Fruit fly (Drosophila melanogaster) whole organism, embryonic: ENCODE data around the gene schlank.

ENCODE experiments used
- BtbVII ChIP-seq: fragments of 200-800 bp; sonication (Bioruptor generic); optimal IDR thresholded peaks from 3 replicates; lab custom pipeline; 2017; ENCODE audit warnings: missing biosample characterization, mild to moderate bottlenecking, missing genetic modification characterization
- CG10366 ChIP-seq: fragments of 200-800 bp; sonication (Bioruptor generic); IDR thresholded peaks from 2 replicates; pipeline ENCODE4 v1.3.6; 2022; ENCODE audit warnings: missing biosample characterization, missing genetic modification characterization
- CG10462 ChIP-seq: fragments of 200-800 bp; sonication (Bioruptor generic); optimal IDR thresholded peaks from 2 replicates; lab custom pipeline; 2016; ENCODE audit warnings: missing biosample characterization, missing genetic modification characterization
- CG10565 ChIP-seq: fragments of 200-800 bp; sonication (Bioruptor generic); optimal IDR thresholded peaks from 3 replicates; lab custom pipeline; 2016; ENCODE audit warnings: missing biosample characterization, mild to moderate bottlenecking, missing genetic modification characterization
- CG11696 ChIP-seq: fragments of 200-800 bp; sonication (Bioruptor generic); IDR thresholded peaks from 2 replicates; pipeline ENCODE4 v1.3.6; 2022; ENCODE audit warnings: missing biosample characterization, missing genetic modification characterization
- CG11723 ChIP-seq: fragments of 200-800 bp; sonication (Bioruptor generic); optimal IDR thresholded peaks from 2 replicates; lab custom pipeline; 2017; ENCODE audit warnings: missing biosample characterization, mild to moderate bottlenecking, missing genetic modification characterization
- CG12071 ChIP-seq: fragments of 200-800 bp; sonication (Bioruptor generic); optimal IDR thresholded peaks from 3 replicates; lab custom pipeline; 2018; ENCODE audit warnings: missing biosample characterization, mild to moderate bottlenecking, missing genetic modification characterization
- CG12236 ChIP-seq: fragments of 200-800 bp; sonication (Bioruptor generic); optimal IDR thresholded peaks from 2 replicates; lab custom pipeline; 2016; ENCODE audit warnings: missing biosample characterization, missing genetic modification characterization
- CG12299 ChIP-seq: fragments of 200-800 bp; sonication (Bioruptor generic); optimal IDR thresholded peaks from 2 replicates; lab custom pipeline; 2018; ENCODE audit warnings: missing biosample characterization, mild to moderate bottlenecking, missing genetic modification characterization
- CG12659 ChIP-seq: fragments of 200-800 bp; sonication (Bioruptor generic); optimal IDR thresholded peaks from 3 replicates; lab custom pipeline; 2017; ENCODE audit warnings: mild to moderate bottlenecking, missing biosample characterization, missing genetic modification reagents, missing genetic modification characterization
- CG12769 ChIP-seq: fragments of 200-800 bp; sonication (Bioruptor generic); optimal IDR thresholded peaks from 2 replicates; lab custom pipeline; 2019; ENCODE audit warnings: missing biosample characterization, mild to moderate bottlenecking, missing genetic modification characterization, moderate library complexity
- CG13424 ChIP-seq: fragments of 200-800 bp; sonication (Bioruptor generic); optimal IDR thresholded peaks from 2 replicates; lab custom pipeline; 2019; ENCODE audit warnings: missing biosample characterization, mild to moderate bottlenecking, missing genetic modification characterization, moderate library complexity
- CG14860 ChIP-seq: fragments of 200-800 bp; sonication (Bioruptor generic); IDR thresholded peaks from 3 replicates; pipeline ENCODE4 v1.3.6; 2022; ENCODE audit warnings: missing biosample characterization, missing genetic modification characterization; ENCODE audit not compliant: partially characterized antibody
- CG15514 ChIP-seq: fragments of 200-800 bp; sonication (Bioruptor generic); optimal IDR thresholded peaks from 3 replicates; lab custom pipeline; 2017; ENCODE audit warnings: missing biosample characterization, missing genetic modification characterization, mild to moderate bottlenecking, moderate library complexity, missing genetic modification reagents
- CG16779 ChIP-seq: fragments of 200-800 bp; sonication (Bioruptor generic); IDR thresholded peaks from 2 replicates; pipeline ENCODE4 v1.3.6; 2022; ENCODE audit warnings: missing biosample characterization, missing genetic modification characterization
- CG16815 ChIP-seq: fragments of 200-800 bp; sonication (Bioruptor generic); optimal IDR thresholded peaks from 3 replicates; lab custom pipeline; 2017; ENCODE audit warnings: missing biosample characterization, mild to moderate bottlenecking, missing genetic modification characterization
- CG17361 ChIP-seq: fragments of 200-800 bp; sonication (Bioruptor generic); IDR thresholded peaks from 3 replicates; pipeline ENCODE4 v1.3.6; 2022; ENCODE audit warnings: missing biosample characterization, missing genetic modification characterization
- CG17829 ChIP-seq: fragments of 200-800 bp; optimal IDR thresholded peaks from 2 replicates; lab custom pipeline; 2019; ENCODE audit warnings: missing biosample characterization, mild to moderate bottlenecking, missing genetic modification characterization, moderate library complexity
- CG17912 ChIP-seq: fragments of 200-800 bp; sonication (Bioruptor generic); optimal IDR thresholded peaks from 2 replicates; lab custom pipeline; 2018; ENCODE audit warnings: missing biosample characterization, mild to moderate bottlenecking, missing genetic modification characterization
- CG2120 ChIP-seq: fragments of 200-800 bp; sonication (Bioruptor generic); optimal IDR thresholded peaks from 3 replicates; lab custom pipeline; 2016; ENCODE audit warnings: missing biosample characterization, missing genetic modification characterization
- CG2199 ChIP-seq: fragments of 200-800 bp; sonication (Bioruptor generic); IDR thresholded peaks from 3 replicates; pipeline ENCODE4 v1.3.6; 2022; ENCODE audit warnings: missing biosample characterization, missing genetic modification characterization
- CG3407 ChIP-seq: fragments of 200-800 bp; sonication (Bioruptor generic); optimal IDR thresholded peaks from 2 replicates; lab custom pipeline; 2018; ENCODE audit warnings: missing biosample characterization, mild to moderate bottlenecking, missing genetic modification characterization
- CG34224 ChIP-seq: fragments of 200-800 bp; sonication (Bioruptor generic); IDR thresholded peaks from 3 replicates; pipeline ENCODE4 v1.3.6; 2022; ENCODE audit warnings: missing biosample characterization, missing genetic modification characterization; ENCODE audit not compliant: partially characterized antibody
- CG43689 ChIP-seq: fragments of 200-800 bp; sonication (Bioruptor generic); IDR thresholded peaks from 2 replicates; pipeline ENCODE4 v1.3.6; 2022; ENCODE audit warnings: missing biosample characterization, missing genetic modification characterization
- CG4424 ChIP-seq: fragments of 200-800 bp; sonication (Bioruptor generic); optimal IDR thresholded peaks from 3 replicates; lab custom pipeline; 2016; ENCODE audit warnings: missing biosample characterization, missing genetic modification characterization
- CG7372 ChIP-seq: fragments of 200-800 bp; sonication (Bioruptor generic); IDR thresholded peaks from 2 replicates; pipeline ENCODE4 v1.3.6; 2022; ENCODE audit warnings: missing biosample characterization, missing genetic modification characterization
- CG9215 ChIP-seq: fragments of 200-800 bp; sonication (Bioruptor generic); IDR thresholded peaks from 2 replicates; pipeline ENCODE4 v1.3.6; 2022; ENCODE audit warnings: missing biosample characterization, missing genetic modification characterization
- CG9876 ChIP-seq: fragments of 200-800 bp; sonication (Bioruptor generic); optimal IDR thresholded peaks from 2 replicates; lab custom pipeline; 2016; ENCODE audit warnings: missing biosample characterization, missing genetic modification characterization
- Elba2 ChIP-seq: fragments of 200-800 bp; sonication (Bioruptor generic); optimal IDR thresholded peaks from 3 replicates; lab custom pipeline; 2016; ENCODE audit warnings: missing biosample characterization, missing genetic modification characterization
- Fer1 ChIP-seq: fragments of 200-800 bp; sonication (Bioruptor generic); optimal IDR thresholded peaks from 2 replicates; lab custom pipeline; 2017; ENCODE audit warnings: missing biosample characterization, mild to moderate bottlenecking, missing genetic modification characterization
- Fer2 ChIP-seq: fragments of 200-800 bp; sonication (Bioruptor generic); optimal IDR thresholded peaks from 2 replicates; lab custom pipeline; 2018; ENCODE audit warnings: missing biosample characterization, mild to moderate bottlenecking, missing genetic modification characterization, moderate library complexity
- Hand ChIP-seq: fragments of 200-800 bp; sonication (Bioruptor generic); optimal IDR thresholded peaks from 2 replicates; lab custom pipeline; 2017; ENCODE audit warnings: mild to moderate bottlenecking, missing biosample characterization, missing genetic modification reagents, missing genetic modification characterization
- Hr3 ChIP-seq: fragments of 200-800 bp; sonication (Bioruptor generic); optimal IDR thresholded peaks from 3 replicates; lab custom pipeline; 2016; ENCODE audit warnings: missing biosample characterization, missing genetic modification characterization
- Hr39 ChIP-seq: fragments of >200 bp; optimal IDR thresholded peaks from 2 replicates; lab custom pipeline; 2017
- Mes4 ChIP-seq: fragments of 200-800 bp; sonication (Bioruptor generic); optimal IDR thresholded peaks from 2 replicates; lab custom pipeline; 2016; ENCODE audit warnings: missing biosample characterization, missing genetic modification characterization
- PHDP ChIP-seq: fragments of 200-800 bp; sonication (Bioruptor generic); optimal IDR thresholded peaks from 3 replicates; lab custom pipeline; 2018; ENCODE audit warnings: missing biosample characterization, mild to moderate bottlenecking, missing genetic modification characterization, moderate library complexity
- Trl ChIP-seq, 3 experiments: fragments of >200 bp in 2 of 3; fragments of 200-800 bp in 1 of 3; sonication (Bioruptor generic) in 1 of 3; optimal IDR thresholded peaks; 2 replicates in 1 of 3; 3 replicates in 2 of 3; lab custom pipeline; 2016 to 2017; ENCODE audit warnings: missing biosample characterization in 1 of 3, missing genetic modification characterization in 1 of 3
- abd-A ChIP-seq: fragments of 200-800 bp; sonication (Bioruptor generic); optimal IDR thresholded peaks from 3 replicates; lab custom pipeline; 2019; ENCODE audit warnings: missing biosample characterization, mild to moderate bottlenecking, missing genetic modification characterization, moderate library complexity
- ash1 ChIP-seq: fragments of 200-800 bp; sonication (Bioruptor generic); optimal IDR thresholded peaks from 2 replicates; lab custom pipeline; 2018; ENCODE audit warnings: missing biosample characterization, mild to moderate bottlenecking, missing genetic modification characterization
- az2 ChIP-seq: fragments of 200-800 bp; sonication (Bioruptor generic); optimal IDR thresholded peaks from 3 replicates; lab custom pipeline; 2016; ENCODE audit warnings: missing biosample characterization, missing genetic modification characterization
- bcd ChIP-seq: fragments of 200-800 bp; sonication (Bioruptor generic); optimal IDR thresholded peaks from 2 replicates; lab custom pipeline; 2017; ENCODE audit warnings: missing biosample characterization, mild to moderate bottlenecking, missing genetic modification characterization
- bigmax ChIP-seq: fragments of 200-800 bp; sonication (Bioruptor generic); optimal IDR thresholded peaks from 2 replicates; lab custom pipeline; 2018; ENCODE audit warnings: missing biosample characterization, mild to moderate bottlenecking, missing genetic modification characterization
- cad ChIP-seq: fragments of >200 bp; optimal IDR thresholded peaks from 2 replicates; lab custom pipeline; 2017; ENCODE audit warnings: missing biosample characterization, missing genetic modification characterization
- dmrt11E ChIP-seq: fragments of 200-800 bp; sonication (Bioruptor generic); optimal IDR thresholded peaks from 3 replicates; lab custom pipeline; 2018; ENCODE audit warnings: missing biosample characterization, mild to moderate bottlenecking, missing genetic modification characterization, moderate library complexity
- ems ChIP-seq: fragments of 200-800 bp; sonication (Bioruptor generic); optimal IDR thresholded peaks from 3 replicates; lab custom pipeline; 2016; ENCODE audit warnings: missing biosample characterization, missing genetic modification characterization
- eve ChIP-seq, 2 experiments: fragments of >200 bp; optimal IDR thresholded peaks; 2 replicates each; lab custom pipeline; 2017; ENCODE audit warnings: missing biosample characterization in 2 of 2, missing genetic modification characterization in 2 of 2
- odd ChIP-seq: fragments of 200-800 bp; sonication (Bioruptor generic); optimal IDR thresholded peaks from 2 replicates; lab custom pipeline; 2017; ENCODE audit warnings: missing biosample characterization, mild to moderate bottlenecking, missing genetic modification characterization
- ranshi ChIP-seq: fragments of 200-800 bp; sonication (Bioruptor generic); IDR thresholded peaks from 2 replicates; pipeline ENCODE4 v1.3.6; 2022; ENCODE audit warnings: missing biosample characterization, missing genetic modification characterization
- sim ChIP-seq: fragments of 200-800 bp; sonication (Bioruptor generic); IDR thresholded peaks from 2 replicates; pipeline ENCODE4 v1.3.6; 2022; ENCODE audit warnings: missing biosample characterization, missing genetic modification characterization
- tx ChIP-seq: fragments of 200-800 bp; sonication (Bioruptor generic); optimal IDR thresholded peaks from 2 replicates; lab custom pipeline; 2016; ENCODE audit warnings: missing biosample characterization, missing genetic modification characterization
- unpg ChIP-seq: fragments of 200-800 bp; sonication (Bioruptor generic); optimal IDR thresholded peaks from 3 replicates; lab custom pipeline; 2018; ENCODE audit warnings: missing biosample characterization, mild to moderate bottlenecking, missing genetic modification characterization, moderate library complexity

Gene schlank

dm6 chrX:6219845-6220345, 47.1 kb downstream of the schlank start, which contains the start of gene Efr (continued):
- TF ChIP-seq ranshi (GFP tag; lab: Robert Waterston, UW) = no peak
- no peak for TF ChIP-seq dmrt11E (tag; lab: Kevin White, UChicago)
- no peak for TF ChIP-seq CG2120
- TF ChIP-seq CG16779 (GFP tag; lab: Robert Waterston, UW) = no peak
- peak; percentile 15 for TF ChIP-seq Fer1
- TF ChIP-seq odd (GFP tag; lab: Kevin White, UChicago) = no peak
- TF ChIP-seq eve (GFP tag; optimal IDR thresholded peaks at IDR 0.05; lab: Kevin White, UChicago) = no peak
- TF ChIP-seq CG12236 (GFP tag; lab: Kevin White, UChicago) = no peak
- TF ChIP-seq CG2199 (GFP tag; lab: Robert Waterston, UW) = no peak
- no peak for TF ChIP-seq ash1 (GFP tag; lab: Kevin White, UChicago)
- TF ChIP-seq CG7372 = no peak
- no peak for TF ChIP-seq sim (GFP tag; lab: Robert Waterston, UW)
- peak; percentile 39 for TF ChIP-seq CG15514 (GFP tag; lab: Kevin White, UChicago)
- no peak for TF ChIP-seq CG12769 (tag; lab: Kevin White, UChicago)
- no peak for TF ChIP-seq CG12659 (GFP tag; lab: Kevin White, UChicago)
- TF ChIP-seq Elba2 (GFP tag; lab: Kevin White, UChicago) = no peak
- TF ChIP-seq CG17361 = no peak
- no peak for TF ChIP-seq cad (GFP tag; lab: Kevin White, UChicago)
- peak; percentile 93 for TF ChIP-seq abd-A (tag; lab: Kevin White, UChicago)
- TF ChIP-seq tx (GFP tag; lab: Kevin White, UChicago) = no peak
- TF ChIP-seq CG10366 (GFP tag; lab: Robert Waterston, UW) = no peak
- no peak for TF ChIP-seq CG16815 (GFP tag; lab: Kevin White, UChicago)
- no peak for TF ChIP-seq PHDP (tag; lab: Kevin White, UChicago)
- no peak for TF ChIP-seq CG10462
- TF ChIP-seq CG10565 = no peak
- TF ChIP-seq Trl (optimal IDR thresholded peaks at IDR 0.05; lab: Kevin White, UChicago) = peak in 1 of 2 experiments; percentile 35
- no peak for TF ChIP-seq Trl (GFP tag; optimal IDR thresholded peaks at IDR 0.05; lab: Kevin White, UChicago)
- no peak for TF ChIP-seq CG11696
- no peak for TF ChIP-seq CG14860 (GFP tag; lab: Robert Waterston, UW)
- no peak for TF ChIP-seq CG12299 (tag; lab: Kevin White, UChicago)
- TF ChIP-seq CG17912 (GFP tag; lab: Kevin White, UChicago) = no peak
- TF ChIP-seq CG3407 (GFP tag; lab: Kevin White, UChicago) = no peak
- no peak for TF ChIP-seq CG43689 (GFP tag; lab: Robert Waterston, UW)
- peak; percentile 2 for TF ChIP-seq CG13424 (tag; lab: Kevin White, UChicago)
- no peak for TF ChIP-seq bigmax
- TF ChIP-seq CG11723 = no peak
- TF ChIP-seq Mes4 (GFP tag; lab: Kevin White, UChicago) = no peak
- TF ChIP-seq bcd (GFP tag; lab: Kevin White, UChicago) = no peak
- TF ChIP-seq CG9876 (GFP tag; lab: Kevin White, UChicago) = no peak
- TF ChIP-seq Fer2 (tag; lab: Kevin White, UChicago) = no peak
- peak; percentile 4 for TF ChIP-seq unpg (GFP tag; lab: Kevin White, UChicago)
- TF ChIP-seq Hand (GFP tag; lab: Kevin White, UChicago) = no peak
- no peak for TF ChIP-seq CG12071 (GFP tag; lab: Kevin White, UChicago)
- TF ChIP-seq az2 = no peak
- TF ChIP-seq Hr39 = no peak
- no peak for TF ChIP-seq CG4424
- 0 out of 3 replicates have a peak, but pooled peaks have one; percentile 24 for TF ChIP-seq CG34224 (GFP tag; lab: Robert Waterston, UW)
- TF ChIP-seq BtbVII = peak; percentile 13
- TF ChIP-seq CG17829 = no peak
- TF ChIP-seq CG9215 = no peak
- no peak for TF ChIP-seq Hr3 (GFP tag; lab: Kevin White, UChicago)
- no peak for TF ChIP-seq ems (GFP tag; lab: Kevin White, UChicago)
